Fruit fly (Drosophila melanogaster): Measurements from ENCODE around the gene CG13245.

DNA sequence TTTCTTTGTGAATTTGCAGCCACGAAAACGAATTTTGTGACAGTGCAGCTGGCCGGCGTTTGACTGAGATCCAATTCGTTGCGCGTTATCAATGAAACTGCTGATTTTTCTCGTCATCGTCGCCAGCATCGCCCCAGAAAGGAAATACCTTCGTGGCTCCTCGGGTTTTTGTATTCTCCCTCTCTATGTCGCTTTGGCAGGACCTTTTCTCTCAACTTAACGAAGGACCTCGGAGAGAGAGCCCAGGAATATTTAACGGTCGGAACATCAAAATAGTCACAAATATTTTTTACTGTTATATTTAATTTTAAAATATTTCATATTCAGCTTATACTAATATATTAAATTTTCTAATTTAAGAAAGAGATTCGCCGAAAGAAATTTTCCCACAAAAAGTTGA lies 41.8 kb upstream of the CG13245 start, which contains the start of gene beat-Ib:
- TF ChIP-seq CG4318 (GFP tag; optimal IDR thresholded peaks at IDR 0.05): no peak
- TF ChIP-seq CG6163 (GFP tag; IDR thresholded peaks at IDR 0.05): no peak
- no peak for TF ChIP-seq fd59A (GFP tag; optimal IDR thresholded peaks at IDR 0.05)
- TF ChIP-seq CG7368 (GFP tag; optimal IDR thresholded peaks at IDR 0.05): no peak
- TF ChIP-seq net (GFP tag; optimal IDR thresholded peaks at IDR 0.05): no peak
- TF ChIP-seq Ets21C (GFP tag; optimal IDR thresholded peaks at IDR 0.05): no peak
- no peak for TF ChIP-seq salr (GFP tag; optimal IDR thresholded peaks at IDR 0.05)

Measured in whole organism, prepupa.